Fruit fly (Drosophila melanogaster): ENCODE results near the gene Bet3.

DNA sequence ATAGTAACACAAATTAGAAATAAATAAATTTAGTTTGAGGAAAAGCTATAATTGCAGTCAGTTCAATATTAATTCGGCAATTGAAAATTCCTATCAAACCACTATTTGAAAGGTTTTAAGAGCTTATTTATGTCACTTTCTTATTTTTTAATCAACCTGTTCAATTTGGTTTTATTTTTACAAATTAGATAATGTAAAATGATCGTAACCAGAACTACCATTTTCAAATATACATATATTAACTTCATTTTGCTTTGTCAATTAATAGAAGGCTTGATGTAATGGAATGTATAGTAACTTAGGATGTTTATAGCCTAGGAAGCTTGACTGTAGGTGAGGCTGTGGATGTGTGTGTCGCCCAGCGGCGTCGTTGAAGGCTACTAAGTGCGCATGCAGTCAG, 24.5 kb upstream of the Bet3 start:
- TF ChIP-seq psq (optimal IDR thresholded peaks at IDR 0.05) (no peak), h (optimal IDR thresholded peaks at IDR 0.05) (no peak), Sin3A (optimal IDR thresholded peaks at IDR 0.05) (no peak), ttk (optimal IDR thresholded peaks at IDR 0.05) (no peak)

Data from Kc167 (cell line).